Worm (Caenorhabditis elegans) whole organism, L2 larva: ENCODE results near the gene B0303.4.

Experiments used
- C34F6.9 ChIP-seq: fragments of 150-350 bp; optimal IDR thresholded peaks from 2 replicates; lab custom pipeline; 2014; ENCODE audit warnings: missing biosample characterization, missing genetic modification characterization
- F13H6.1 ChIP-seq: sonication (generic microtip); optimal IDR thresholded peaks from 2 replicates; lab custom pipeline; 2016; ENCODE audit warnings: missing genetic modification characterization, missing compliant biosample characterization
- R02D3.7 ChIP-seq: fragments of 150-350 bp; optimal IDR thresholded peaks from 2 replicates; lab custom pipeline; 2014; ENCODE audit warnings: missing biosample characterization, missing genetic modification characterization
- Y55F3AM.14 ChIP-seq: fragments of 200-800 bp; sonication (Bioruptor generic); optimal IDR thresholded peaks from 2 replicates; lab custom pipeline; 2018; ENCODE audit warnings: mild to moderate bottlenecking, missing genetic modification characterization, missing compliant biosample characterization
- ZK546.5 ChIP-seq: sonication (generic microtip); optimal IDR thresholded peaks from 2 replicates; lab custom pipeline; 2017; ENCODE audit warnings: missing biosample characterization, missing genetic modification characterization
- alr-1 ChIP-seq: fragments of 150-350 bp; optimal IDR thresholded peaks from 2 replicates; lab custom pipeline; 2014; ENCODE audit warnings: missing biosample characterization, missing genetic modification characterization
- aly-2 ChIP-seq: fragments of 150-350 bp; optimal IDR thresholded peaks from 2 replicates; lab custom pipeline; 2014; ENCODE audit warnings: missing biosample characterization, missing genetic modification characterization
- ama-1 ChIP-seq: fragments of 150-350 bp; optimal IDR thresholded peaks from 2 replicates; lab custom pipeline; 2018; ENCODE audit warnings: inconsistent platforms
- blmp-1 ChIP-seq: sonication (generic microtip); optimal IDR thresholded peaks from 2 replicates; lab custom pipeline; 2017; ENCODE audit warnings: missing genetic modification characterization, mild to moderate bottlenecking, missing compliant biosample characterization, antibody characterized with exemption, moderate library complexity; ENCODE audit not compliant: insufficient read depth
- ceh-16 ChIP-seq: fragments of 150-350 bp; optimal IDR thresholded peaks from 2 replicates; lab custom pipeline; 2014; ENCODE audit warnings: missing biosample characterization, missing genetic modification characterization
- crh-2 ChIP-seq: sonication (generic microtip); optimal IDR thresholded peaks from 2 replicates; lab custom pipeline; 2017; ENCODE audit warnings: missing biosample characterization, missing genetic modification characterization
- egl-27 ChIP-seq: sonication (generic microtip); optimal IDR thresholded peaks from 3 replicates; lab custom pipeline; 2017; ENCODE audit warnings: missing biosample characterization, missing genetic modification reagents, missing genetic modification characterization
- elt-3 ChIP-seq: sonication (generic microtip); optimal IDR thresholded peaks from 2 replicates; lab custom pipeline; 2017; ENCODE audit warnings: missing biosample characterization, missing genetic modification characterization
- fos-1 ChIP-seq: fragments of 150-350 bp; optimal IDR thresholded peaks from 2 replicates; lab custom pipeline; 2014; ENCODE audit warnings: missing biosample characterization, missing genetic modification characterization
- gmeb-1 ChIP-seq: fragments of 150-350 bp; optimal IDR thresholded peaks from 2 replicates; lab custom pipeline; 2014; ENCODE audit warnings: missing biosample characterization, missing genetic modification characterization
- lin-11 ChIP-seq: fragments of 150-350 bp; sonication (generic microtip); optimal IDR thresholded peaks from 2 replicates; lab custom pipeline; 2014; ENCODE audit warnings: missing biosample characterization, missing genetic modification characterization, inconsistent platforms, mixed read lengths
- lin-39 ChIP-seq: fragments of 150-350 bp; optimal IDR thresholded peaks from 2 replicates; lab custom pipeline; 2014; ENCODE audit warnings: missing biosample characterization, missing genetic modification reagents, missing genetic modification characterization
- nhr-10 ChIP-seq: sonication (generic microtip); optimal IDR thresholded peaks from 2 replicates; lab custom pipeline; 2017; ENCODE audit warnings: missing biosample characterization, missing genetic modification characterization
- nhr-11 ChIP-seq: fragments of 150-350 bp; optimal IDR thresholded peaks from 2 replicates; lab custom pipeline; 2014; ENCODE audit warnings: missing biosample characterization, missing genetic modification characterization
- nhr-129 ChIP-seq: fragments of 150-350 bp; optimal IDR thresholded peaks from 2 replicates; lab custom pipeline; 2014; ENCODE audit warnings: missing biosample characterization, missing genetic modification characterization
- nhr-77 ChIP-seq: fragments of 150-350 bp; optimal IDR thresholded peaks from 2 replicates; lab custom pipeline; 2014; ENCODE audit warnings: missing biosample characterization, missing genetic modification characterization
- sem-4 ChIP-seq: fragments of 150-350 bp; optimal IDR thresholded peaks from 2 replicates; lab custom pipeline; 2014; ENCODE audit warnings: missing biosample characterization, missing genetic modification reagents, missing genetic modification characterization
- sma-3 ChIP-seq: sonication (generic microtip); optimal IDR thresholded peaks from 2 replicates; lab custom pipeline; 2016; ENCODE audit warnings: missing genetic modification reagents, missing genetic modification characterization, missing compliant biosample characterization
- unc-39 ChIP-seq: fragments of 150-350 bp; optimal IDR thresholded peaks from 2 replicates; lab custom pipeline; 2014; ENCODE audit warnings: missing biosample characterization, missing genetic modification characterization
- unc-55 ChIP-seq: fragments of 150-350 bp; sonication (generic microtip); optimal IDR thresholded peaks from 3 replicates; lab custom pipeline; 2014; ENCODE audit warnings: missing biosample characterization, missing genetic modification reagents, missing genetic modification characterization
- ztf-1 ChIP-seq: fragments of 200-800 bp; sonication (Bioruptor generic); conservative IDR thresholded peaks from 2 replicates; pipeline ENCODE4 v1.3.6; 2022; ENCODE audit warnings: missing genetic modification characterization, missing compliant biosample characterization

The B0303.4 gene

DNA sequence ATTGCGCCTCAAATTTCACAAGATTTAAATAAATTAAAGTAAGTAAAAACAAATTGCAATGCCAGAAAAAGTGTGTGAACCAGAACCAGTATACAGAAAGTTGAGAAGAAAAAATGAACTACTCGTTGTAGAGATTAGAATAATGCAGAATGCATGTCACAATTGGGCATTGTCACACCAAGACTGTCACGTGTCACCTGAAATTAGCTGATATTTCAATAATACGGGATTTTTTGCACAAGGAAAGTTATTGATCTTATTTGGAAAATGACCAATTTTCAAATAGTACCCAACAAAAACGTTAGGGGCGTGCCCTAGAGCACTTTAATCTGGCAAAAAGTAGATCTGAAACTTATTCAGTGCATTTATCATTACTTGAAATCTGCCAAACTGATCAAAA is 52.3 kb downstream of the B0303.4 start:
- TF ChIP-seq lin-39 (tag; lab: Kevin White, UChicago) (no peak), aly-2 (tag; lab: Kevin White, UChicago) (no peak), fos-1 (no peak), ama-1 (lab: Kevin White, UChicago) (no peak), nhr-77 (tag; lab: Kevin White, UChicago) (no peak), ztf-1 (no peak), sma-3 (GFP tag; lab: Kevin White, UChicago) (no peak), unc-39 (tag; lab: Kevin White, UChicago) (no peak), Y55F3AM.14 (GFP tag; lab: Kevin White, UChicago) (no peak), ceh-16 (tag; lab: Kevin White, UChicago) (no peak), elt-3 (tag; lab: Kevin White, UChicago) (no peak), alr-1 (tag; lab: Kevin White, UChicago) (no peak), F13H6.1 (tag; lab: Kevin White, UChicago) (no peak), ZK546.5 (tag; lab: Kevin White, UChicago) (no peak), C34F6.9 (tag; lab: Kevin White, UChicago) (no peak), unc-55 (GFP tag; lab: Kevin White, UChicago) (no peak), R02D3.7 (tag; lab: Kevin White, UChicago) (no peak), gmeb-1 (tag; lab: Kevin White, UChicago) (no peak), blmp-1 (tag; lab: Kevin White, UChicago) (no peak)

DNA sequence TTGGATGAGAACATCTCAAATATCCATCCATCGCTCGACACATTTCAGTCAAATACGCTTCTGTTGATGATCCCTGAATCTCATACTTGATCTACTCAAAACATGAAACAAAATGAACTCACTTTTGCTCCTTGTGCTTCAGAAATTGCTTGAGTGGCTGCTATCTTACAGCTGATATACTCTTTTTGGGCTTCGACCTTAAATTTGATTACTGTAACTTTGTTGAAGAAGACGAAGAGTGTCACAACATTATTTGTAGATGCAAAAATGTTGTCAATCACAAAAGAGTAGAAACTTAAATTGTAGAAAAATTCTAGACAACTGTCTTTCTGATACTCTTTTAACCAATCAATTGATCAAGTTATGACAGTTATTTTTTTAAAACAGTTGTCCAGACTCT is 52.9 kb downstream of the B0303.4 start:
- TF ChIP-seq aly-2 (tag; lab: Kevin White, UChicago), result no peak
- no peak for TF ChIP-seq egl-27 (tag; lab: Kevin White, UChicago)
- no peak for TF ChIP-seq sem-4 (tag; lab: Kevin White, UChicago)
- TF ChIP-seq nhr-129 (tag; lab: Kevin White, UChicago), result no peak
- TF ChIP-seq elt-3 (tag; lab: Kevin White, UChicago), result no peak
- no peak for TF ChIP-seq lin-11 (tag; lab: Kevin White, UChicago)
- TF ChIP-seq nhr-11 (tag; lab: Kevin White, UChicago), result no peak
- no peak for TF ChIP-seq nhr-10 (tag; lab: Kevin White, UChicago)
- no peak for TF ChIP-seq crh-2 (tag; lab: Kevin White, UChicago)
- TF ChIP-seq C34F6.9 (tag; lab: Kevin White, UChicago), result no peak
- no peak for TF ChIP-seq blmp-1 (tag; lab: Kevin White, UChicago)
